Worm (Caenorhabditis elegans) whole organism, L3 larva: ENCODE data around the gene C23H4.6.

Source experiments
- ama-1 ChIP-seq: fragments of 150-350 bp; optimal IDR thresholded peaks from 2 replicates; lab custom pipeline; 2018
- ceh-82 ChIP-seq: fragments of 150-350 bp; optimal IDR thresholded peaks from 2 replicates; lab custom pipeline; 2014; ENCODE audit warnings: missing biosample characterization, missing genetic modification characterization
- ceh-9 ChIP-seq: sonication (generic microtip); optimal IDR thresholded peaks from 2 replicates; lab custom pipeline; 2018; ENCODE audit warnings: missing biosample characterization, missing genetic modification characterization
- daf-12 ChIP-seq: fragments of 150-350 bp; optimal IDR thresholded peaks from 2 replicates; lab custom pipeline; 2014; ENCODE audit warnings: missing biosample characterization, missing genetic modification reagents, missing genetic modification characterization
- egl-27 ChIP-seq: sonication (generic microtip); optimal IDR thresholded peaks from 4 replicates; lab custom pipeline; 2017; ENCODE audit warnings: missing biosample characterization, missing genetic modification reagents, missing genetic modification characterization
- egl-5 ChIP-seq: fragments of 150-350 bp; optimal IDR thresholded peaks from 2 replicates; lab custom pipeline; 2017; ENCODE audit warnings: missing biosample characterization, missing genetic modification reagents, missing genetic modification characterization, inconsistent platforms
- elt-1 ChIP-seq: fragments of 150-350 bp; optimal IDR thresholded peaks from 2 replicates; lab custom pipeline; 2014; ENCODE audit warnings: missing biosample characterization, missing genetic modification characterization
- elt-2 ChIP-seq: sonication (generic microtip); optimal IDR thresholded peaks from 2 replicates; lab custom pipeline; 2016; ENCODE audit warnings: missing genetic modification reagents, mild to moderate bottlenecking, missing genetic modification characterization, missing compliant biosample characterization
- eor-1 ChIP-seq, 2 experiments: fragments of 150-350 bp; optimal IDR thresholded peaks; 2 replicates each; lab custom pipeline; 2014 to 2018; ENCODE audit warnings: missing biosample characterization in 2 of 2, missing genetic modification characterization in 2 of 2
- fkh-10 ChIP-seq: sonication (generic microtip); optimal IDR thresholded peaks from 2 replicates; lab custom pipeline; 2017; ENCODE audit warnings: missing biosample characterization, missing genetic modification reagents, missing genetic modification characterization
- fkh-2 ChIP-seq: fragments of 150-350 bp; optimal IDR thresholded peaks from 2 replicates; lab custom pipeline; 2014; ENCODE audit warnings: missing biosample characterization, missing genetic modification reagents, missing genetic modification characterization
- fos-1 ChIP-seq: fragments of 150-350 bp; optimal IDR thresholded peaks from 2 replicates; lab custom pipeline; 2014; ENCODE audit warnings: missing biosample characterization, missing genetic modification characterization
- hmg-11 ChIP-seq: sonication (generic microtip); optimal IDR thresholded peaks from 2 replicates; lab custom pipeline; 2016; ENCODE audit warnings: missing genetic modification characterization, missing compliant biosample characterization
- lin-15B ChIP-seq: fragments of 150-350 bp; optimal IDR thresholded peaks from 2 replicates; lab custom pipeline; 2014; ENCODE audit warnings: missing biosample characterization, missing genetic modification characterization
- lin-39 ChIP-seq: fragments of 150-350 bp; optimal IDR thresholded peaks from 2 replicates; lab custom pipeline; 2018; ENCODE audit warnings: missing biosample characterization, missing genetic modification reagents, missing genetic modification characterization
- lsy-12 ChIP-seq: sonication (generic microtip); optimal IDR thresholded peaks from 2 replicates; lab custom pipeline; 2016; ENCODE audit warnings: mild to moderate bottlenecking, missing genetic modification characterization, missing compliant biosample characterization
- mdl-1 ChIP-seq: fragments of 150-350 bp; optimal IDR thresholded peaks from 2 replicates; lab custom pipeline; 2014; ENCODE audit warnings: missing biosample characterization, missing genetic modification characterization
- nfya-1 ChIP-seq: sonication (generic microtip); optimal IDR thresholded peaks from 2 replicates; lab custom pipeline; 2017; ENCODE audit warnings: missing genetic modification characterization, mild to moderate bottlenecking, missing compliant biosample characterization, antibody characterized with exemption, moderate library complexity; ENCODE audit not compliant: insufficient read depth
- nhr-11 ChIP-seq: fragments of 150-350 bp; optimal IDR thresholded peaks from 2 replicates; lab custom pipeline; 2014; ENCODE audit warnings: missing biosample characterization, missing genetic modification characterization
- nhr-12 ChIP-seq: fragments of 150-350 bp; optimal IDR thresholded peaks from 2 replicates; lab custom pipeline; 2014; ENCODE audit warnings: missing biosample characterization, missing genetic modification characterization
- nhr-23 ChIP-seq: fragments of 150-350 bp; optimal IDR thresholded peaks from 2 replicates; lab custom pipeline; 2014; ENCODE audit warnings: missing biosample characterization, missing genetic modification reagents, missing genetic modification characterization
- nhr-237 ChIP-seq: fragments of 150-350 bp; optimal IDR thresholded peaks from 2 replicates; lab custom pipeline; 2014; ENCODE audit warnings: missing biosample characterization, missing genetic modification characterization
- nhr-25 ChIP-seq: sonication (generic microtip); optimal IDR thresholded peaks from 2 replicates; lab custom pipeline; 2017; ENCODE audit warnings: missing biosample characterization, missing genetic modification characterization
- nhr-28 ChIP-seq: fragments of 150-350 bp; optimal IDR thresholded peaks from 2 replicates; lab custom pipeline; 2014; ENCODE audit warnings: missing biosample characterization, missing genetic modification characterization
- nhr-43 ChIP-seq: sonication (generic microtip); optimal IDR thresholded peaks from 2 replicates; lab custom pipeline; 2016; ENCODE audit warnings: mild to moderate bottlenecking, missing genetic modification characterization, missing compliant biosample characterization; ENCODE audit not compliant: poor library complexity, severe bottlenecking
- nhr-67 ChIP-seq: fragments of 150-350 bp; optimal IDR thresholded peaks from 2 replicates; lab custom pipeline; 2014; ENCODE audit warnings: missing biosample characterization, missing genetic modification characterization
- nhr-76 ChIP-seq: fragments of 150-350 bp; sonication (generic microtip); optimal IDR thresholded peaks from 5 replicates; lab custom pipeline; 2014; ENCODE audit warnings: missing biosample characterization, missing genetic modification characterization
- pha-4 ChIP-seq: fragments of 150-350 bp; optimal IDR thresholded peaks from 2 replicates; lab custom pipeline; 2014; ENCODE audit warnings: missing biosample characterization, missing genetic modification reagents, missing genetic modification characterization
- pqm-1 ChIP-seq: fragments of 150-350 bp; optimal IDR thresholded peaks from 2 replicates; lab custom pipeline; 2017; ENCODE audit warnings: missing biosample characterization, missing genetic modification characterization, inconsistent platforms
- sea-2 ChIP-seq: fragments of 150-350 bp; sonication (generic microtip); optimal IDR thresholded peaks from 4 replicates; lab custom pipeline; 2014; ENCODE audit warnings: missing biosample characterization, missing genetic modification reagents, missing genetic modification characterization
- skn-1 ChIP-seq: fragments of 150-350 bp; optimal IDR thresholded peaks from 2 replicates; lab custom pipeline; 2014; ENCODE audit warnings: missing biosample characterization, missing genetic modification characterization
- snpc-4 ChIP-seq: fragments of 150-350 bp; optimal IDR thresholded peaks from 2 replicates; lab custom pipeline; 2014; ENCODE audit warnings: missing biosample characterization, missing genetic modification characterization
- tbx-2 ChIP-seq: sonication (generic microtip); optimal IDR thresholded peaks from 2 replicates; lab custom pipeline; 2016; ENCODE audit warnings: mild to moderate bottlenecking, missing genetic modification characterization, missing compliant biosample characterization
- unc-39 ChIP-seq: sonication (generic microtip); optimal IDR thresholded peaks from 4 replicates; lab custom pipeline; 2017; ENCODE audit warnings: missing biosample characterization, missing genetic modification characterization
- ztf-11 ChIP-seq: fragments of 150-350 bp; optimal IDR thresholded peaks from 2 replicates; lab custom pipeline; 2014; ENCODE audit warnings: missing biosample characterization, missing genetic modification characterization
- ztf-4 ChIP-seq: fragments of 150-350 bp; optimal IDR thresholded peaks from 2 replicates; lab custom pipeline; 2014; ENCODE audit warnings: missing biosample characterization, missing genetic modification characterization

The C23H4.6 gene

DNA sequence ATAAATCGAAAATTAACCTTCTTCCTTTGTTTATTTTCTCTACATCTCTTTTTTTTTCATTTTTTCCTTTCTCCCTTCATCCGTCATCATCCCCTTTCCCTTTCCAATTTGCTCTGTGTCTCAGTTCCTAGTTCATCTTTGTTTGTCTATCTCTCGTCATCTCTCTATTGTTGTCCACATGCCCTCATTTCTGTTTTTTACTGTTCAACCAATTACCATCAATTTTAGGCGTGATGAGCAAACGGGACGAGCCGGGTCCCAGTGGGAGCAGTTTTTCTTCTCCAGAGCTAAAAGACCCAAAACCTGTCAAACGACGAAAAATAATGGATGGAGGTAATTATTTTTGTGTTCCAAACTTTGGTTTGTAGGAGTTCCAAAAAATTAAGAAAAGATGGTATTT lies at the start of gene C23H4.6:
C23H4.6 (plus strand) TSS at position 219 of the 400 bp plus-strand sequence.
- TF ChIP-seq nhr-11 (tag; lab: Kevin White, UChicago) (no peak), ceh-9 (tag; lab: Kevin White, UChicago) (no peak), egl-5 (tag; lab: Kevin White, UChicago) (no peak), mdl-1 (no peak), nhr-76 (tag; lab: Kevin White, UChicago) (no peak), nhr-237 (tag; lab: Kevin White, UChicago) (no peak), unc-39 (tag; lab: Kevin White, UChicago) (no peak), nhr-28 (no peak), snpc-4 (tag; lab: Kevin White, UChicago) (no peak)

DNA sequence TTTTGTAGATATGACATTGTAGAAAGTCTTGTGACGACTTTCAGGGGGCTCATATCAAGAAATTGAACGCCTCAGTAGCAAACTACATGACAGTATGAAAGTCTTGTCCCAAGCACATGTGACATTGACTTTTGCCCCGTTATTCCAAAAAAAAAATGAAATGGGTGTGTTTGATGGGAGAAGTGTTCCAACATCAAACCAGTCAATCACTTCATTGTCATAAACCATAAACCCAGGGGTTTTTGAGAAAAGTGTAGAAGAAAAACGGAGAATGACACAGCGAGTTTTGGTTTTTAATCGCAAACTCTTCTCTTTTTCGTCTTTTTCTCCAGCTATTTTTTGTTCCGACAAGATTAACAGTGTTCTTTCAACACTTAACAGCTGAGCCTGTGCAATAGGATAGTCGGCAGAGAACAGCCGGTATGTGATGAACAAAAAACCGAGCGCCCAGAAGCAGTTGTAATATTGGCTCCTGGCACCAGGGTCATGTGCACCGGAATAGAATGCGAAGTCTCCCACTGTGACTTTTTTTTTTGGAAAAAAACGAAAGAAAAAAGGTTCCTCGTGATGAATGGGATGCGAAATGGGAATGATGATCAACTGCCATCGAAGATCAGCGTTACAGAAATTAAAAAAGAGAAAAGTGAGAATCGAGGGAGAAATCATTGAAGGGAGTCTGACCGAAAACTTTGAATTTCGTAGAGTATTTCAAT lies 49.4 kb upstream of the C23H4.6 start:
- TF ChIP-seq pha-4 (tag; lab: Kevin White, UChicago) (peak; percentile 32), fos-1 (no peak)
- TF ChIP-seq, all 47 proteins: peak for 1

ce11 chrX:12186592-12186991 lies 48.8 kb upstream of the C23H4.6 start:
- TF ChIP-seq pha-4 (tag; lab: Kevin White, UChicago) (no peak), egl-27 (tag; lab: Kevin White, UChicago) (no peak), hmg-11 (tag; lab: Kevin White, UChicago) (no peak), lsy-12 (no peak), snpc-4 (tag; lab: Kevin White, UChicago) (no peak), ceh-82 (no peak), nhr-43 (tag; lab: Kevin White, UChicago) (no peak)

ce11 chrX:12188280-12189071 lies 46.9 kb upstream of the C23H4.6 start:
- peak; percentile 52 for TF ChIP-seq egl-5 (tag; lab: Kevin White, UChicago)
- TF ChIP-seq tbx-2 (tag; lab: Kevin White, UChicago) = no peak
- TF ChIP-seq nhr-237 (tag; lab: Kevin White, UChicago) = no peak
- no peak for TF ChIP-seq nhr-12 (tag; lab: Kevin White, UChicago)
- TF ChIP-seq elt-2 (tag; lab: Kevin White, UChicago) = peak; percentile 15
- TF ChIP-seq nhr-67 = no peak
- TF ChIP-seq fkh-10 = no peak
- no peak for TF ChIP-seq nhr-11 (tag; lab: Kevin White, UChicago)
- peak; percentile 61 for TF ChIP-seq pqm-1 (tag; lab: Kevin White, UChicago)
- no peak for TF ChIP-seq pha-4 (tag; lab: Kevin White, UChicago)
- TF ChIP-seq nhr-28 = no peak
- TF ChIP-seq ztf-11 (tag; lab: Kevin White, UChicago) = no peak
- no peak for TF ChIP-seq nhr-76 (tag; lab: Kevin White, UChicago)
- peak; percentile 9 for TF ChIP-seq nhr-25 (tag; lab: Kevin White, UChicago)

DNA sequence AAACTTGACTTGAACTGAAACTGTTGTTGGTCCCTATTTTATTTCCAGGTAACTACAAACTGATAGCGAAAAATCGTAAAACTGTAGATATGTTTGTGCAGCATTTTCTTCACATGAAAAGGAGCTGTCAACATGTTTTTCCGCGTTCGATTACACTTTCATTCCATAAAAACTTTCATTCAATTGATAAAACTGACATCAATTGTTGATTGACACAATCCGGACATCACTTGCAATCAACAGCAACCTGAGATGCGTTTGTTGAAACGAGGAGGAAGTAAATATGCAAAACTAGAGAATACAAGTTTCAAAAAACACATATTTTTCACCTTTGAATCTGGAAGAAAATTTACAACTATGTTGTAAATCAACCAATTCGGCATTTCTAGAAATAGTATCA lies 38.0 kb upstream of the C23H4.6 start:
- TF ChIP-seq snpc-4 (tag; lab: Kevin White, UChicago) (no peak), lsy-12 (no peak), ama-1 (lab: Kevin White, UChicago) (no peak), eor-1 (tag; optimal IDR thresholded peaks at IDR 0.05; lab: Kevin White, UChicago) (no peak), egl-5 (tag; lab: Kevin White, UChicago) (no peak), pha-4 (tag; lab: Kevin White, UChicago) (no peak), fkh-2 (no peak)

ce11 chrX:12198298-12198697 lies 37.1 kb upstream of the C23H4.6 start:
- TF ChIP-seq elt-1 (tag; lab: Kevin White, UChicago) = no peak
- no peak for TF ChIP-seq nhr-28
- TF ChIP-seq sea-2 (GFP tag; lab: Kevin White, UChicago) = no peak
- TF ChIP-seq lin-15B (tag; lab: Kevin White, UChicago) = no peak
- no peak for TF ChIP-seq pha-4 (tag; lab: Kevin White, UChicago)
- TF ChIP-seq ceh-9 (tag; lab: Kevin White, UChicago) = no peak
- no peak for TF ChIP-seq fos-1
- no peak for TF ChIP-seq ztf-4
- TF ChIP-seq elt-2 (tag; lab: Kevin White, UChicago) = no peak
- no peak for TF ChIP-seq nhr-23 (tag; lab: Kevin White, UChicago)
- no peak for TF ChIP-seq lin-39 (tag; lab: Kevin White, UChicago)
- TF ChIP-seq nfya-1 (tag; lab: Kevin White, UChicago) = no peak
- TF ChIP-seq daf-12 (tag; lab: Kevin White, UChicago) = no peak
- TF ChIP-seq eor-1 (tag; optimal IDR thresholded peaks at IDR 0.05; lab: Kevin White, UChicago) = no peak
- no peak for TF ChIP-seq fkh-10
- TF ChIP-seq skn-1 (tag; lab: Kevin White, UChicago) = no peak
